Worm (Caenorhabditis elegans): ENCODE data around the gene C04A11.2.

The C04A11.2 gene

ce11 chrX:13660206-13660605 is 8.4 kb downstream of the C04A11.2 start, which contains the start of gene C04A11.1:
C04A11.1 (plus strand) TSS chrX:13660506.
- TF ChIP-seq nfya-1 (tag; optimal IDR thresholded peaks at IDR 0.05) (no peak), ceh-2 (tag; optimal IDR thresholded peaks at IDR 0.05) (no peak), C08G9.2 (tag; optimal IDR thresholded peaks at IDR 0.05) (no peak), ceh-6 (GFP tag; optimal IDR thresholded peaks at IDR 0.05) (no peak), pax-1 (tag; optimal IDR thresholded peaks at IDR 0.05) (no peak), hlh-8 (tag; optimal IDR thresholded peaks at IDR 0.05) (no peak), ref-2 (tag; optimal IDR thresholded peaks at IDR 0.05) (no peak), pha-2 (tag; optimal IDR thresholded peaks at IDR 0.05) (no peak), zip-5 (tag; optimal IDR thresholded peaks at IDR 0.05) (no peak), ets-4 (tag; optimal IDR thresholded peaks at IDR 0.05) (no peak), ceh-24 (tag; optimal IDR thresholded peaks at IDR 0.05) (no peak), tbx-7 (tag; optimal IDR thresholded peaks at IDR 0.05) (no peak), F13H6.1 (tag; optimal IDR thresholded peaks at IDR 0.05) (no peak), unc-42 (tag; optimal IDR thresholded peaks at IDR 0.05) (no peak)

- TF ChIP-seq C38D4.7 (GFP tag; optimal IDR thresholded peaks at IDR 0.05) (no peak), ceh-30 (tag; optimal IDR thresholded peaks at IDR 0.05) (no peak), pag-3 (tag; optimal IDR thresholded peaks at IDR 0.05; ENCODE audit: borderline replicate concordance) (no peak), elt-4 (tag; optimal IDR thresholded peaks at IDR 0.05) (no peak), hlh-6 (tag; optimal IDR thresholded peaks at IDR 0.05) (no peak), sox-4 (tag; optimal IDR thresholded peaks at IDR 0.05) (no peak), gmeb-2 (tag; optimal IDR thresholded peaks at IDR 0.05) (no peak), ceh-2 (tag; optimal IDR thresholded peaks at IDR 0.05) (no peak), pros-1 (tag; optimal IDR thresholded peaks at IDR 0.05) (no peak), K02D7.2 (tag; optimal IDR thresholded peaks at IDR 0.05) (no peak), hlh-13 (GFP tag; optimal IDR thresholded peaks at IDR 0.05) (no peak), hlh-30 (tag; optimal IDR thresholded peaks at IDR 0.05; ENCODE audit: insufficient read depth) (no peak), F13H6.1 (tag; optimal IDR thresholded peaks at IDR 0.05) (no peak), sox-2 (GFP tag; IDR thresholded peaks at IDR 0.05) (no peak), ceh-14 (tag; optimal IDR thresholded peaks at IDR 0.05) (no peak), npax-4 (tag; optimal IDR thresholded peaks at IDR 0.05) (no peak), che-1 (tag; optimal IDR thresholded peaks at IDR 0.05) (no peak)
Measured at ce11 chrX:13655769-13656168, 12.9 kb downstream of the C04A11.2 start.

ce11 chrX:13654276-13654675 is 14.4 kb downstream of the C04A11.2 start:
- TF ChIP-seq pag-3 (tag; optimal IDR thresholded peaks at IDR 0.05; ENCODE audit: borderline replicate concordance) (no peak), K02D7.2 (tag; optimal IDR thresholded peaks at IDR 0.05) (no peak), unc-55 (GFP tag; optimal IDR thresholded peaks at IDR 0.05) (no peak), nfya-1 (tag; optimal IDR thresholded peaks at IDR 0.05) (no peak), pat-9 (tag; optimal IDR thresholded peaks at IDR 0.05) (no peak), C08G9.2 (tag; optimal IDR thresholded peaks at IDR 0.05) (no peak), tbx-7 (tag; optimal IDR thresholded peaks at IDR 0.05) (no peak), nhr-232 (tag; optimal IDR thresholded peaks at IDR 0.05) (no peak), zip-5 (tag; optimal IDR thresholded peaks at IDR 0.05) (no peak), eyg-1 (tag; optimal IDR thresholded peaks at IDR 0.05) (no peak), hlh-6 (tag; optimal IDR thresholded peaks at IDR 0.05) (no peak), tbx-2 (tag; optimal IDR thresholded peaks at IDR 0.05) (no peak), dve-1 (tag; optimal IDR thresholded peaks at IDR 0.05) (no peak), unc-86 (tag; optimal IDR thresholded peaks at IDR 0.05) (no peak), ceh-24 (tag; optimal IDR thresholded peaks at IDR 0.05) (no peak), fkh-10 (GFP tag; optimal IDR thresholded peaks at IDR 0.05) (no peak), pqm-1 (tag; optimal IDR thresholded peaks at IDR 0.05) (no peak)

- TF ChIP-seq hlh-13 (GFP tag; optimal IDR thresholded peaks at IDR 0.05) (peak; percentile 41), ceh-19 (GFP tag; optimal IDR thresholded peaks at IDR 0.05) (no peak), pros-1 (tag; optimal IDR thresholded peaks at IDR 0.05) (no peak), ceh-14 (tag; optimal IDR thresholded peaks at IDR 0.05) (no peak), lin-11 (tag; optimal IDR thresholded peaks at IDR 0.05) (peak; percentile 25), hlh-6 (tag; optimal IDR thresholded peaks at IDR 0.05) (peak; percentile 63), elt-2 (tag; optimal IDR thresholded peaks at IDR 0.05) (peak; percentile 53), pha-2 (tag; optimal IDR thresholded peaks at IDR 0.05) (peak; percentile 14), odd-2 (tag; optimal IDR thresholded peaks at IDR 0.05) (peak; percentile 26), che-1 (tag; optimal IDR thresholded peaks at IDR 0.05) (peak; percentile 47), tbx-2 (tag; optimal IDR thresholded peaks at IDR 0.05) (peak; percentile 43), sdc-2 (tag; optimal IDR thresholded peaks at IDR 0.05) (peak; percentile 54), C38D4.7 (GFP tag; optimal IDR thresholded peaks at IDR 0.05) (peak; percentile 21), nhr-232 (tag; optimal IDR thresholded peaks at IDR 0.05) (peak; percentile 37), pat-9 (tag; optimal IDR thresholded peaks at IDR 0.05) (peak; percentile 20), elt-4 (tag; optimal IDR thresholded peaks at IDR 0.05) (no peak), hlh-15 (tag; optimal IDR thresholded peaks at IDR 0.05) (no peak), sox-4 (tag; optimal IDR thresholded peaks at IDR 0.05) (peak; percentile 26), sox-2 (GFP tag; IDR thresholded peaks at IDR 0.05) (peak; percentile 56; the same call in 1 of the 2 replicates), gmeb-2 (tag; optimal IDR thresholded peaks at IDR 0.05) (no peak), pax-1 (tag; optimal IDR thresholded peaks at IDR 0.05) (no peak), unc-86 (tag; optimal IDR thresholded peaks at IDR 0.05) (peak; percentile 46), ztf-16 (tag; optimal IDR thresholded peaks at IDR 0.05) (peak; percentile 36)
Measured at ce11 chrX:13653573-13653972, 15.1 kb downstream of the C04A11.2 start.
